Fruit fly (Drosophila melanogaster) whole organism, prepupa: ENCODE measurements around the gene AP-1gamma.

Experiments used
- Blimp-1 ChIP-seq: fragments of 200-800 bp; sonication (Bioruptor generic); optimal IDR thresholded peaks from 3 replicates; lab custom pipeline; 2017; ENCODE audit warnings: missing biosample characterization, missing genetic modification characterization, mild to moderate bottlenecking, moderate library complexity, missing genetic modification reagents
- CG10631 ChIP-seq: fragments of 200-800 bp; sonication (Bioruptor generic); optimal IDR thresholded peaks from 2 replicates; lab custom pipeline; 2016; ENCODE audit warnings: missing biosample characterization, missing genetic modification characterization
- CG10669 ChIP-seq: fragments of 200-800 bp; sonication (Bioruptor generic); optimal IDR thresholded peaks from 3 replicates; lab custom pipeline; 2018; ENCODE audit warnings: missing biosample characterization, mild to moderate bottlenecking, missing genetic modification characterization, moderate library complexity
- CG11294 ChIP-seq: fragments of 200-800 bp; sonication (Bioruptor generic); IDR thresholded peaks from 2 replicates; pipeline ENCODE4 v1.3.6; 2022; ENCODE audit warnings: missing biosample characterization, missing genetic modification characterization
- CG11902 ChIP-seq: fragments of 200-800 bp; sonication (Bioruptor generic); optimal IDR thresholded peaks from 3 replicates; lab custom pipeline; 2016; ENCODE audit warnings: missing biosample characterization, missing genetic modification characterization
- CG15336 ChIP-seq: fragments of 200-800 bp; sonication (Bioruptor generic); IDR thresholded peaks from 2 replicates; pipeline ENCODE4 v1.3.6; 2022; ENCODE audit warnings: missing biosample characterization, missing genetic modification characterization
- CG3032 ChIP-seq: fragments of 200-800 bp; optimal IDR thresholded peaks from 2 replicates; lab custom pipeline; 2019; ENCODE audit warnings: missing biosample characterization, mild to moderate bottlenecking, missing genetic modification characterization, moderate library complexity
- CG31627 ChIP-seq: fragments of 200-800 bp; sonication (Bioruptor generic); optimal IDR thresholded peaks from 3 replicates; lab custom pipeline; 2016; ENCODE audit warnings: missing biosample characterization, missing genetic modification characterization
- CG32006 ChIP-seq: fragments of 200-800 bp; sonication (Bioruptor generic); optimal IDR thresholded peaks from 3 replicates; lab custom pipeline; 2017; ENCODE audit warnings: missing biosample characterization, mild to moderate bottlenecking, missing genetic modification characterization
- CG34406 ChIP-seq: fragments of 200-800 bp; sonication (Bioruptor generic); optimal IDR thresholded peaks from 3 replicates; lab custom pipeline; 2016; ENCODE audit warnings: missing biosample characterization, missing genetic modification characterization
- CG4318 ChIP-seq: fragments of 200-800 bp; sonication (Bioruptor generic); optimal IDR thresholded peaks from 3 replicates; lab custom pipeline; 2017; ENCODE audit warnings: missing biosample characterization, mild to moderate bottlenecking, missing genetic modification characterization
- CG6163 ChIP-seq: fragments of 200-800 bp; sonication (Bioruptor generic); IDR thresholded peaks from 3 replicates; pipeline ENCODE4 v1.3.6; 2022; ENCODE audit warnings: missing biosample characterization, missing genetic modification characterization
- CG6276 ChIP-seq: fragments of 200-800 bp; sonication (Bioruptor generic); optimal IDR thresholded peaks from 2 replicates; lab custom pipeline; 2017; ENCODE audit warnings: missing biosample characterization, mild to moderate bottlenecking, missing genetic modification characterization
- CG6792 ChIP-seq: fragments of 200-800 bp; sonication (Bioruptor generic); optimal IDR thresholded peaks from 3 replicates; lab custom pipeline; 2016; ENCODE audit warnings: missing biosample characterization, missing genetic modification characterization
- CG6808 ChIP-seq: fragments of 200-800 bp; sonication (Bioruptor generic); optimal IDR thresholded peaks from 3 replicates; lab custom pipeline; 2017; ENCODE audit warnings: missing biosample characterization, missing genetic modification characterization, mild to moderate bottlenecking, moderate library complexity, missing genetic modification reagents
- CG6854 ChIP-seq: fragments of 200-800 bp; sonication (Bioruptor generic); optimal IDR thresholded peaks from 2 replicates; lab custom pipeline; 2017; ENCODE audit warnings: missing biosample characterization, mild to moderate bottlenecking, missing genetic modification characterization
- CG7368 ChIP-seq: fragments of 200-800 bp; sonication (Bioruptor generic); optimal IDR thresholded peaks from 3 replicates; lab custom pipeline; 2016; ENCODE audit warnings: missing biosample characterization, missing genetic modification characterization
- CG8119 ChIP-seq: fragments of 200-800 bp; sonication (Bioruptor generic); IDR thresholded peaks from 3 replicates; pipeline ENCODE4 v1.3.6; 2022; ENCODE audit warnings: missing biosample characterization, missing genetic modification characterization
- CG8319 ChIP-seq: fragments of 200-800 bp; sonication (Bioruptor generic); optimal IDR thresholded peaks from 3 replicates; lab custom pipeline; 2016; ENCODE audit warnings: missing biosample characterization, missing genetic modification characterization
- CG8632 ChIP-seq: fragments of 200-800 bp; sonication (Bioruptor generic); optimal IDR thresholded peaks from 3 replicates; lab custom pipeline; 2016; ENCODE audit warnings: missing biosample characterization, missing genetic modification characterization
- Eip75B ChIP-seq: fragments of 200-800 bp; sonication (Bioruptor generic); optimal IDR thresholded peaks from 3 replicates; lab custom pipeline; 2016; ENCODE audit warnings: missing biosample characterization, missing genetic modification characterization
- Eip78C ChIP-seq: fragments of 200-800 bp; sonication (Bioruptor generic); peaks from one replicate; lab custom pipeline; 2016; ENCODE audit warnings: missing biosample characterization, missing genetic modification characterization
- Ets21C ChIP-seq: fragments of 200-800 bp; sonication (Bioruptor generic); optimal IDR thresholded peaks from 3 replicates; lab custom pipeline; 2016; ENCODE audit warnings: missing biosample characterization, missing genetic modification characterization
- Ets96B ChIP-seq: fragments of 200-800 bp; optimal IDR thresholded peaks from 2 replicates; lab custom pipeline; 2019; ENCODE audit warnings: missing biosample characterization, mild to moderate bottlenecking, missing genetic modification characterization, moderate library complexity
- Hr39 ChIP-seq: fragments of 200-800 bp; sonication (Bioruptor generic); optimal IDR thresholded peaks from 2 replicates; lab custom pipeline; 2016; ENCODE audit warnings: missing biosample characterization, missing genetic modification characterization
- Hr4 ChIP-seq: fragments of 200-800 bp; sonication (Bioruptor generic); optimal IDR thresholded peaks from 3 replicates; lab custom pipeline; 2016; ENCODE audit warnings: missing biosample characterization, missing genetic modification characterization
- Met ChIP-seq: fragments of 200-800 bp; sonication (Bioruptor generic); optimal IDR thresholded peaks from 3 replicates; lab custom pipeline; 2016; ENCODE audit warnings: missing biosample characterization, missing genetic modification characterization
- OdsH ChIP-seq: fragments of 200-800 bp; sonication (Bioruptor generic); optimal IDR thresholded peaks from 3 replicates; lab custom pipeline; 2016; ENCODE audit warnings: missing biosample characterization, missing genetic modification characterization
- Smox ChIP-seq: fragments of 200-800 bp; sonication (Bioruptor generic); optimal IDR thresholded peaks from 3 replicates; lab custom pipeline; 2016; ENCODE audit warnings: missing biosample characterization, missing genetic modification characterization
- Sox102F ChIP-seq: fragments of 200-800 bp; sonication (Bioruptor generic); optimal IDR thresholded peaks from 2 replicates; lab custom pipeline; 2016; ENCODE audit warnings: missing biosample characterization, mild to moderate bottlenecking, missing genetic modification characterization
- Sox14 ChIP-seq: fragments of 200-800 bp; sonication (Bioruptor generic); optimal IDR thresholded peaks from 3 replicates; lab custom pipeline; 2016; ENCODE audit warnings: missing biosample characterization, missing genetic modification characterization
- Sox15 ChIP-seq: fragments of 200-800 bp; sonication (Bioruptor generic); optimal IDR thresholded peaks from 3 replicates; lab custom pipeline; 2016; ENCODE audit warnings: missing biosample characterization, missing genetic modification characterization
- achi ChIP-seq: fragments of 200-800 bp; sonication (Bioruptor generic); optimal IDR thresholded peaks from 3 replicates; lab custom pipeline; 2016; ENCODE audit warnings: missing biosample characterization, missing genetic modification characterization
- acj6 ChIP-seq: fragments of 200-800 bp; sonication (Bioruptor generic); optimal IDR thresholded peaks from 3 replicates; lab custom pipeline; 2016; ENCODE audit warnings: missing biosample characterization, missing genetic modification characterization
- cyc ChIP-seq: fragments of 200-800 bp; sonication (Bioruptor generic); optimal IDR thresholded peaks from 3 replicates; lab custom pipeline; 2016; ENCODE audit warnings: missing biosample characterization, missing genetic modification characterization
- dac ChIP-seq: fragments of 200-800 bp; sonication (Bioruptor generic); optimal IDR thresholded peaks from 2 replicates; lab custom pipeline; 2017; ENCODE audit warnings: missing biosample characterization, mild to moderate bottlenecking, missing genetic modification characterization
- dsx ChIP-seq: fragments of 200-800 bp; optimal IDR thresholded peaks from 3 replicates; lab custom pipeline; 2019; ENCODE audit warnings: missing biosample characterization, mild to moderate bottlenecking, missing genetic modification characterization, moderate library complexity; ENCODE audit not compliant: poor library complexity, severe bottlenecking
- eg ChIP-seq: fragments of 200-800 bp; sonication (Bioruptor generic); IDR thresholded peaks from 3 replicates; pipeline ENCODE4 v1.3.6; 2022; ENCODE audit warnings: missing biosample characterization, missing genetic modification characterization
- esn ChIP-seq: fragments of 200-800 bp; sonication (Bioruptor generic); optimal IDR thresholded peaks from 2 replicates; lab custom pipeline; 2016; ENCODE audit warnings: missing biosample characterization, mild to moderate bottlenecking, missing genetic modification characterization, moderate library complexity
- fd59A ChIP-seq: fragments of 200-800 bp; sonication (Bioruptor generic); optimal IDR thresholded peaks from 2 replicates; lab custom pipeline; 2017; ENCODE audit warnings: missing biosample characterization, mild to moderate bottlenecking, missing genetic modification characterization, missing genetic modification reagents
- fd85E ChIP-seq: fragments of 200-800 bp; sonication (Bioruptor generic); optimal IDR thresholded peaks from 3 replicates; lab custom pipeline; 2016; ENCODE audit warnings: missing biosample characterization, missing genetic modification characterization
- fkh ChIP-seq: fragments of 200-800 bp; sonication (Bioruptor generic); optimal IDR thresholded peaks from 3 replicates; lab custom pipeline; 2017; ENCODE audit warnings: missing biosample characterization, mild to moderate bottlenecking, missing genetic modification characterization, moderate library complexity
- lz ChIP-seq: fragments of 200-800 bp; sonication (Bioruptor generic); optimal IDR thresholded peaks from 3 replicates; lab custom pipeline; 2016; ENCODE audit warnings: missing biosample characterization, missing genetic modification characterization
- pdm3 ChIP-seq: fragments of 200-800 bp; sonication (Bioruptor generic); optimal IDR thresholded peaks from 3 replicates; lab custom pipeline; 2016; ENCODE audit warnings: missing biosample characterization, missing genetic modification characterization
- salr ChIP-seq, 2 experiments: fragments of 200-800 bp; sonication (Bioruptor generic); optimal IDR thresholded peaks; 3 replicates each; lab custom pipeline; 2016 to 2018; ENCODE audit warnings: missing biosample characterization in 2 of 2, missing genetic modification characterization in 2 of 2, mild to moderate bottlenecking in 1 of 2
- ss ChIP-seq, 2 experiments: fragments of 200-800 bp; sonication (Bioruptor generic); optimal IDR thresholded peaks; 2 replicates in 1 of 2; 3 replicates in 1 of 2; lab custom pipeline; 2017 to 2018; ENCODE audit warnings: mild to moderate bottlenecking in 2 of 2, missing biosample characterization in 2 of 2, missing genetic modification characterization in 2 of 2, moderate library complexity in 1 of 2
- svp ChIP-seq: fragments of 200-800 bp; sonication (Bioruptor generic); peaks from one replicate; lab custom pipeline; 2016; ENCODE audit warnings: missing biosample characterization, missing genetic modification characterization
- topi ChIP-seq: fragments of 200-800 bp; sonication (Bioruptor generic); optimal IDR thresholded peaks from 3 replicates; lab custom pipeline; 2016; ENCODE audit warnings: missing biosample characterization, missing genetic modification characterization
- vri ChIP-seq: fragments of 200-800 bp; sonication (Bioruptor generic); optimal IDR thresholded peaks from 3 replicates; lab custom pipeline; 2016; ENCODE audit warnings: missing biosample characterization, mild to moderate bottlenecking, missing genetic modification characterization

AP-1gamma gene

DNA sequence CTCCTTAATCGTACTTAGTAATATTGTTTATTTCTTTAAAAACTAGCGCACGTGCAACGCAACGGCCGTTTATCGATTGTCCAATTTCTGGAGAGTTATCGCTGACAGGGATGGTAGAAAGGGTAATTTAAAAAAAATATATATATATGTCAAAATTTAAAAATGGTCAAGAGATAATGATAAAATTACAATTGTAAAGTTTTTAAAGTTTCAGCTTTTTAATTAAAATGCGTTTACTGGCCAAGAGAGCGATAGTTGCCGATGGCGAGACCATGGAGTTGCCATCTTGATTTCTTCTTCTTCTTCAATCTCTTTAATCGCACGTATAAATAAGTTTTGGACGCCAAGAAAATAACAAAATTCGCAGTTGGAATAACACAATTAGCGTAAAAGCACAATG lies 27.5 kb upstream of the AP-1gamma start, which contains the start of the genes CG7246 and HP1b (continued):
- TF ChIP-seq CG8632 (peak; percentile 7), dsx (GFP tag; lab: Kevin White, UChicago) (peak; percentile 36), lz (GFP tag; lab: Kevin White, UChicago) (peak; percentile 67), CG6276 (GFP tag; lab: Kevin White, UChicago) (no peak), Ets96B (tag; lab: Kevin White, UChicago) (peak; percentile 52), CG8119 (GFP tag; lab: Robert Waterston, UW) (0 out of 3 replicates have a peak, but pooled peaks have one; percentile 38), svp (GFP tag; lab: Kevin White, UChicago) (peak; percentile 79), Hr39 (GFP tag; lab: Kevin White, UChicago) (peak; percentile 56)
- TF ChIP-seq, all 60 proteins: peak for 47

- TF ChIP-seq fd59A (no peak), acj6 (peak; percentile 24), CG15336 (GFP tag; lab: Robert Waterston, UW) (no peak), CG6808 (GFP tag; lab: Kevin White, UChicago) (peak; percentile 38), Sox14 (GFP tag; lab: Kevin White, UChicago) (peak; percentile 48), Ets96B (tag; lab: Kevin White, UChicago) (no peak), CG34406 (no peak), CG32006 (GFP tag; lab: Kevin White, UChicago) (peak; percentile 44), esn (GFP tag; lab: Kevin White, UChicago) (peak; percentile 55), dac (GFP tag; lab: Kevin White, UChicago) (peak; percentile 2), cyc (GFP tag; lab: Kevin White, UChicago) (peak; percentile 24), Met (no peak), salr (GFP tag; optimal IDR thresholded peaks at IDR 0.05; lab: Kevin White, UChicago) (peak in 1 of 2 experiments; percentile 12), CG3032 (tag; lab: Kevin White, UChicago) (peak; percentile 47), CG8319 (GFP tag; lab: Kevin White, UChicago) (no peak), CG8119 (GFP tag; lab: Robert Waterston, UW) (no peak), Smox (GFP tag; lab: Kevin White, UChicago) (no peak), CG10631 (GFP tag; lab: Kevin White, UChicago) (peak; percentile 48), vri (GFP tag; lab: Kevin White, UChicago) (no peak), Ets21C (GFP tag; lab: Kevin White, UChicago) (peak; percentile 11), CG4318 (GFP tag; lab: Kevin White, UChicago) (no peak), CG11902 (GFP tag; lab: Kevin White, UChicago) (peak; percentile 5), Sox15 (GFP tag; lab: Kevin White, UChicago) (no peak), CG11294 (GFP tag; lab: Robert Waterston, UW) (no peak), CG6276 (GFP tag; lab: Kevin White, UChicago) (no peak), CG6792 (GFP tag; lab: Kevin White, UChicago) (peak; percentile 8), Hr4 (GFP tag; lab: Kevin White, UChicago) (no peak), dsx (GFP tag; lab: Kevin White, UChicago) (no peak), Eip78C (GFP tag; lab: Kevin White, UChicago) (peak; percentile 80), CG31627 (GFP tag; lab: Kevin White, UChicago) (peak; percentile 32), Hr39 (GFP tag; lab: Kevin White, UChicago) (peak; percentile 42), topi (peak; percentile 41), Blimp-1 (GFP tag; lab: Kevin White, UChicago) (no peak), svp (GFP tag; lab: Kevin White, UChicago) (peak; percentile 71), eg (GFP tag; lab: Robert Waterston, UW) (no peak), fkh (GFP tag; lab: Kevin White, UChicago) (no peak), CG6854 (GFP tag; lab: Kevin White, UChicago) (no peak), achi (GFP tag; lab: Kevin White, UChicago) (peak; percentile 9), Eip75B (GFP tag; lab: Kevin White, UChicago) (peak; percentile 40), CG7368 (GFP tag; lab: Kevin White, UChicago) (no peak), Sox102F (GFP tag; lab: Kevin White, UChicago) (no peak), CG6163 (GFP tag; lab: Robert Waterston, UW) (no peak), ss (GFP tag; optimal IDR thresholded peaks at IDR 0.05; lab: Kevin White, UChicago) (peak; percentile 7 to 30), CG10669 (GFP tag; lab: Kevin White, UChicago) (peak; percentile 31), OdsH (GFP tag; lab: Kevin White, UChicago) (peak; percentile 34), lz (GFP tag; lab: Kevin White, UChicago) (peak; percentile 52), fd85E (GFP tag; lab: Kevin White, UChicago) (no peak), pdm3 (GFP tag; lab: Kevin White, UChicago) (peak; percentile 43)
These were observed 25.9 kb upstream of the AP-1gamma start, which contains the start of gene APC4 for dm6 chrX:9082600-9082999. Gene APC4, plus strand, starts transcription at chrX:9082931.
